Worm (Caenorhabditis elegans) whole organism, L2 larva: Measurements from ENCODE around the gene Y37H2A.14.

Experiments used
- ama-1 ChIP-seq: fragments of 150-350 bp; optimal IDR thresholded peaks from 2 replicates; lab custom pipeline; 2018; ENCODE audit warnings: inconsistent platforms
- dmd-4 ChIP-seq: sonication (generic microtip); optimal IDR thresholded peaks from 2 replicates; lab custom pipeline; 2017; ENCODE audit warnings: missing biosample characterization, missing genetic modification characterization
- egl-27 ChIP-seq: sonication (generic microtip); optimal IDR thresholded peaks from 3 replicates; lab custom pipeline; 2017; ENCODE audit warnings: missing biosample characterization, missing genetic modification reagents, missing genetic modification characterization
- fos-1 ChIP-seq: fragments of 150-350 bp; optimal IDR thresholded peaks from 2 replicates; lab custom pipeline; 2014; ENCODE audit warnings: missing biosample characterization, missing genetic modification characterization
- lin-13 ChIP-seq: fragments of 150-350 bp; optimal IDR thresholded peaks from 2 replicates; lab custom pipeline; 2014; ENCODE audit warnings: missing biosample characterization, missing genetic modification reagents, missing genetic modification characterization
- nhr-237 ChIP-seq: fragments of 150-350 bp; optimal IDR thresholded peaks from 2 replicates; lab custom pipeline; 2014; ENCODE audit warnings: missing biosample characterization, missing genetic modification characterization
- nhr-77 ChIP-seq: fragments of 150-350 bp; optimal IDR thresholded peaks from 2 replicates; lab custom pipeline; 2014; ENCODE audit warnings: missing biosample characterization, missing genetic modification characterization
- unc-62 ChIP-seq: fragments of 150-350 bp; optimal IDR thresholded peaks from 2 replicates; lab custom pipeline; 2014; ENCODE audit warnings: missing biosample characterization, missing genetic modification reagents, missing genetic modification characterization
- ztf-11 ChIP-seq: sonication (generic microtip); optimal IDR thresholded peaks from 2 replicates; lab custom pipeline; 2017; ENCODE audit warnings: missing biosample characterization, missing genetic modification characterization
- ztf-4 ChIP-seq: fragments of 150-350 bp; optimal IDR thresholded peaks from 2 replicates; lab custom pipeline; 2014; ENCODE audit warnings: missing biosample characterization, missing genetic modification characterization

- TF ChIP-seq dmd-4 (no peak), nhr-237 (tag; lab: Kevin White, UChicago) (no peak), ztf-11 (tag; lab: Kevin White, UChicago) (no peak), ama-1 (lab: Kevin White, UChicago) (no peak), fos-1 (tag; lab: Kevin White, UChicago) (no peak), nhr-77 (tag; lab: Kevin White, UChicago) (no peak), ztf-4 (tag; lab: Kevin White, UChicago) (no peak), lin-13 (GFP tag; lab: Kevin White, UChicago) (no peak), egl-27 (tag; lab: Kevin White, UChicago) (no peak), unc-62 (GFP tag; lab: Kevin White, UChicago) (no peak)
Measured at ce11 chrV:18098387-18098786, 45.2 kb upstream of the Y37H2A.14 start, which contains the start of gene par-4.
